Fruit fly (Drosophila melanogaster): ENCODE results near the gene CG12795.

CG12795 gene

dm6 chr2L:3475168-3475567, 22.9 kb downstream of the CG12795 start:
- TF ChIP-seq CG32264 (GFP tag; optimal IDR thresholded peaks at IDR 0.05) (no peak), HLH106 (tag; optimal IDR thresholded peaks at IDR 0.05) (peak; percentile 45), usp (GFP tag; optimal IDR thresholded peaks at IDR 0.05) (no peak), h (GFP tag; optimal IDR thresholded peaks at IDR 0.05) (peak; percentile 57), Rel (GFP tag; optimal IDR thresholded peaks at IDR 0.05) (no peak), Rel (tag; optimal IDR thresholded peaks at IDR 0.05) (peak; percentile 14), rgr (GFP tag; optimal IDR thresholded peaks at IDR 0.05) (peak; percentile 57), tai (GFP tag; optimal IDR thresholded peaks at IDR 0.05) (no peak), psq (GFP tag; optimal IDR thresholded peaks at IDR 0.05) (peak; percentile 38), fru (GFP tag; optimal IDR thresholded peaks at IDR 0.05) (peak; percentile 29), OdsH (GFP tag; optimal IDR thresholded peaks at IDR 0.05) (peak; percentile 40), lola (GFP tag; optimal IDR thresholded peaks at IDR 0.05) (no peak), ey (GFP tag; optimal IDR thresholded peaks at IDR 0.05) (peak; percentile 31), jim (GFP tag; optimal IDR thresholded peaks at IDR 0.05) (no peak), N (GFP tag; optimal IDR thresholded peaks at IDR 0.05) (no peak), Hr83 (GFP tag; optimal IDR thresholded peaks at IDR 0.05; ENCODE audit: poor library complexity, severe bottlenecking) (no peak), Hnf4 (GFP tag; optimal IDR thresholded peaks at IDR 0.05) (peak; percentile 87), dmrt93B (GFP tag; optimal IDR thresholded peaks at IDR 0.05) (no peak), Sp1 (GFP tag; optimal IDR thresholded peaks at IDR 0.05) (peak; percentile 41), foxo (GFP tag; optimal IDR thresholded peaks at IDR 0.05) (peak in 1 of 2 experiments; percentile 28), Jra (GFP tag; optimal IDR thresholded peaks at IDR 0.05) (no peak), Mio (GFP tag; optimal IDR thresholded peaks at IDR 0.05) (no peak)

dm6 chr2L:3475948-3476347, 23.7 kb downstream of the CG12795 start:
- TF ChIP-seq HLH106 (tag; optimal IDR thresholded peaks at IDR 0.05) (peak; percentile 3), foxo (GFP tag; optimal IDR thresholded peaks at IDR 0.05) (peak in 1 of 2 experiments; percentile 35), Sp1 (GFP tag; optimal IDR thresholded peaks at IDR 0.05) (no peak), Mio (GFP tag; optimal IDR thresholded peaks at IDR 0.05) (no peak), dmrt93B (GFP tag; optimal IDR thresholded peaks at IDR 0.05) (peak; percentile 10), ey (GFP tag; optimal IDR thresholded peaks at IDR 0.05) (peak; percentile 11), brk (GFP tag; optimal IDR thresholded peaks at IDR 0.05) (no peak), rgr (GFP tag; optimal IDR thresholded peaks at IDR 0.05) (peak; percentile 27), fru (GFP tag; optimal IDR thresholded peaks at IDR 0.05) (peak; percentile 41), Dfd (GFP tag; optimal IDR thresholded peaks at IDR 0.05) (no peak), sv (GFP tag; optimal IDR thresholded peaks at IDR 0.05) (no peak)

dm6 chr2L:3476399-3477056, 24.3 kb downstream of the CG12795 start:
- TF ChIP-seq HLH106 (tag; optimal IDR thresholded peaks at IDR 0.05) = no peak
- peak; percentile 9 for TF ChIP-seq Hr83 (GFP tag; optimal IDR thresholded peaks at IDR 0.05; ENCODE audit: poor library complexity, severe bottlenecking)

- no peak for TF ChIP-seq ey (GFP tag; optimal IDR thresholded peaks at IDR 0.05)
- TF ChIP-seq dmrt93B (GFP tag; optimal IDR thresholded peaks at IDR 0.05) = no peak
- no peak for TF ChIP-seq Jra (GFP tag; optimal IDR thresholded peaks at IDR 0.05)
- TF ChIP-seq Abd-B (GFP tag; optimal IDR thresholded peaks at IDR 0.05) = no peak
- TF ChIP-seq jim (GFP tag; optimal IDR thresholded peaks at IDR 0.05) = no peak
- no peak for TF ChIP-seq Myc (optimal IDR thresholded peaks at IDR 0.05)
- no peak for TF ChIP-seq brk (GFP tag; optimal IDR thresholded peaks at IDR 0.05)
- TF ChIP-seq foxo (GFP tag; optimal IDR thresholded peaks at IDR 0.05) = peak in 1 of 2 experiments; percentile 1
- no peak for TF ChIP-seq usp (GFP tag; optimal IDR thresholded peaks at IDR 0.05)
- no peak for TF ChIP-seq Hr78 (GFP tag; optimal IDR thresholded peaks at IDR 0.05)
- TF ChIP-seq psq (GFP tag; optimal IDR thresholded peaks at IDR 0.05) = no peak
- TF ChIP-seq tai (GFP tag; optimal IDR thresholded peaks at IDR 0.05) = no peak
- TF ChIP-seq woc (GFP tag; optimal IDR thresholded peaks at IDR 0.05) = peak; percentile 10
- TF ChIP-seq OdsH (GFP tag; optimal IDR thresholded peaks at IDR 0.05) = no peak
- TF ChIP-seq CG32264 (GFP tag; optimal IDR thresholded peaks at IDR 0.05) = no peak
- TF ChIP-seq Vsx2 (GFP tag; optimal IDR thresholded peaks at IDR 0.05; ENCODE audit: partially characterized antibody) = no peak
- peak; percentile 2 for TF ChIP-seq sv (GFP tag; optimal IDR thresholded peaks at IDR 0.05)
- no peak for TF ChIP-seq fru (GFP tag; optimal IDR thresholded peaks at IDR 0.05)
Observed at dm6 chr2L:3477057-3477755, 24.9 kb downstream of the CG12795 start.
